Worm (Caenorhabditis elegans): ENCODE results near the gene nlp-61.

DNA sequence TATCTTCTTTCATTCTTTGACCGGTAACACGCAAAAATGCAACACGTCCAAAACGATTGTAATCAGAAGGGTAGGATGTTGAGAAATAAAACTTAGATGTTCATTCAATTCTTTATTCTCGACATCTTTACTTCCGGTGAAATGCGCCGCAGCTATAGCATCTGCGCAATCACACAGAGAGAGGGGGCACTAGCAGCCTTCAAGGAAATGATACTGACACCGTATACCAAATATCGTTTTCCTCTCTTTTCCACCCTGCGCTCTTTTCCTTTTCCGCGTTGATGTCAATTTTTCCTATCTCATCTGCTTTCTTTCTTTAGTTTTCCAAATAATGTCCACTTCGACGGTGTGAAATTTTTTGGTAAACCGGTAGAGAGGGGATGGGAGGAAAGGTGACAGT lies 36.7 kb upstream of the nlp-61 start:
- no peak for TF ChIP-seq him-1 (tag; optimal IDR thresholded peaks at IDR 0.05)
- no peak for TF ChIP-seq dao-5 (tag; optimal IDR thresholded peaks at IDR 0.05)

Measured in whole organism, L4/young adult.